Worm (Caenorhabditis elegans) whole organism, late embryonic: ENCODE results near the gene C15H11.10.
A peak's percentile ranks its signal among the peaks of the same experiment; 100 is the strongest.

Experiments used
- C08G9.2 ChIP-seq: sonication (generic microtip); optimal IDR thresholded peaks from 2 replicates; lab custom pipeline; 2016; ENCODE audit warnings: mild to moderate bottlenecking, missing genetic modification characterization, moderate library complexity, missing compliant biosample characterization
- C38D4.7 ChIP-seq: fragments of 200-800 bp; sonication (Bioruptor generic); optimal IDR thresholded peaks from 2 replicates; lab custom pipeline; 2018; ENCODE audit warnings: mild to moderate bottlenecking, missing genetic modification characterization, moderate library complexity, missing compliant biosample characterization
- Y22D7AL.16 ChIP-seq: sonication (generic microtip); optimal IDR thresholded peaks from 2 replicates; lab custom pipeline; 2016; ENCODE audit warnings: missing genetic modification characterization, missing compliant biosample characterization
- ahr-1 ChIP-seq: sonication (generic microtip); optimal IDR thresholded peaks from 2 replicates; lab custom pipeline; 2016; ENCODE audit warnings: missing genetic modification characterization, missing compliant biosample characterization
- ama-1 ChIP-seq: fragments of 150-350 bp; optimal IDR thresholded peaks from 2 replicates; lab custom pipeline; 2014
- ceh-18 ChIP-seq: sonication (generic microtip); optimal IDR thresholded peaks from 2 replicates; lab custom pipeline; 2016; ENCODE audit warnings: missing genetic modification characterization, missing compliant biosample characterization
- ceh-19 ChIP-seq: fragments of 200-800 bp; sonication (Bioruptor generic); optimal IDR thresholded peaks from 2 replicates; lab custom pipeline; 2018; ENCODE audit warnings: mild to moderate bottlenecking, missing genetic modification characterization, missing compliant biosample characterization
- ceh-2 ChIP-seq: sonication (generic microtip); optimal IDR thresholded peaks from 2 replicates; lab custom pipeline; 2016; ENCODE audit warnings: missing genotype, missing genetic modification characterization, missing compliant biosample characterization
- ceh-30 ChIP-seq: fragments of 150-350 bp; optimal IDR thresholded peaks from 2 replicates; lab custom pipeline; 2014; ENCODE audit warnings: missing biosample characterization, missing genetic modification characterization
- ceh-31 ChIP-seq: sonication (generic microtip); optimal IDR thresholded peaks from 2 replicates; lab custom pipeline; 2016; ENCODE audit warnings: missing genetic modification characterization, missing compliant biosample characterization
- ceh-34 ChIP-seq: sonication (generic microtip); optimal IDR thresholded peaks from 2 replicates; lab custom pipeline; 2016; ENCODE audit warnings: mild to moderate bottlenecking, missing genetic modification characterization, missing compliant biosample characterization
- ceh-45 ChIP-seq: fragments of 200-800 bp; sonication (Bioruptor generic); IDR thresholded peaks from 2 replicates; pipeline ENCODE4 v1.3.6; 2022; ENCODE audit warnings: missing genetic modification reagents, missing genetic modification characterization, missing compliant biosample characterization
- ceh-48 ChIP-seq: sonication (generic microtip); optimal IDR thresholded peaks from 2 replicates; lab custom pipeline; 2016; ENCODE audit warnings: missing genetic modification characterization, inconsistent platforms, missing compliant biosample characterization
- ceh-6 ChIP-seq: fragments of 200-800 bp; sonication (Bioruptor generic); optimal IDR thresholded peaks from 2 replicates; lab custom pipeline; 2018; ENCODE audit warnings: mild to moderate bottlenecking, missing genetic modification characterization, missing compliant biosample characterization
- ceh-9 ChIP-seq: sonication (generic microtip); optimal IDR thresholded peaks from 2 replicates; lab custom pipeline; 2016; ENCODE audit warnings: mild to moderate bottlenecking, missing genetic modification characterization, inconsistent platforms, missing compliant biosample characterization
- dve-1 ChIP-seq: sonication (generic microtip); optimal IDR thresholded peaks from 2 replicates; lab custom pipeline; 2017; ENCODE audit warnings: antibody characterized with exemption, mild to moderate bottlenecking, missing genetic modification characterization, missing compliant biosample characterization
- elt-4 ChIP-seq: sonication (generic microtip); optimal IDR thresholded peaks from 2 replicates; lab custom pipeline; 2016; ENCODE audit warnings: missing genetic modification characterization, missing compliant biosample characterization
- eyg-1 ChIP-seq: sonication (generic microtip); optimal IDR thresholded peaks from 2 replicates; lab custom pipeline; 2016; ENCODE audit warnings: missing genotype, missing genetic modification characterization, missing compliant biosample characterization
- hlh-6 ChIP-seq: sonication (generic microtip); optimal IDR thresholded peaks from 2 replicates; lab custom pipeline; 2016; ENCODE audit warnings: missing genotype, missing genetic modification characterization, missing compliant biosample characterization
- hlh-8 ChIP-seq: sonication (generic microtip); optimal IDR thresholded peaks from 2 replicates; lab custom pipeline; 2016; ENCODE audit warnings: missing genotype, missing genetic modification characterization, missing compliant biosample characterization
- lin-11 ChIP-seq: fragments of 200-800 bp; sonication (Bioruptor generic); optimal IDR thresholded peaks from 2 replicates; lab custom pipeline; 2018; ENCODE audit warnings: mild to moderate bottlenecking, missing genetic modification characterization, missing compliant biosample characterization
- nfya-1 ChIP-seq: sonication (generic microtip); optimal IDR thresholded peaks from 2 replicates; lab custom pipeline; 2017; ENCODE audit warnings: missing genetic modification characterization, mild to moderate bottlenecking, missing compliant biosample characterization, antibody characterized with exemption, moderate library complexity
- nhr-232 ChIP-seq: sonication (generic microtip); optimal IDR thresholded peaks from 2 replicates; lab custom pipeline; 2016; ENCODE audit warnings: missing genetic modification characterization, missing compliant biosample characterization
- pax-1 ChIP-seq: fragments of 150-350 bp; optimal IDR thresholded peaks from 2 replicates; lab custom pipeline; 2014; ENCODE audit warnings: missing biosample characterization, missing genetic modification characterization
- pqm-1 ChIP-seq: sonication (generic microtip); optimal IDR thresholded peaks from 2 replicates; lab custom pipeline; 2016; ENCODE audit warnings: missing genetic modification characterization, missing compliant biosample characterization
- pros-1 ChIP-seq: fragments of 150-350 bp; optimal IDR thresholded peaks from 2 replicates; lab custom pipeline; 2014; ENCODE audit warnings: missing biosample characterization, missing genetic modification reagents, missing genetic modification characterization
- rnt-1 ChIP-seq: sonication (generic microtip); optimal IDR thresholded peaks from 2 replicates; lab custom pipeline; 2016; ENCODE audit warnings: missing genetic modification characterization, missing compliant biosample characterization
- sdc-2 ChIP-seq: sonication (generic microtip); optimal IDR thresholded peaks from 2 replicates; lab custom pipeline; 2016; ENCODE audit warnings: missing genotype, missing genetic modification characterization, missing compliant biosample characterization
- sox-4 ChIP-seq: sonication (generic microtip); optimal IDR thresholded peaks from 2 replicates; lab custom pipeline; 2017; ENCODE audit warnings: mild to moderate bottlenecking, missing genetic modification characterization, inconsistent platforms, missing compliant biosample characterization
- tbx-2 ChIP-seq: sonication (generic microtip); optimal IDR thresholded peaks from 2 replicates; lab custom pipeline; 2016; ENCODE audit warnings: missing genetic modification characterization, missing compliant biosample characterization
- ttx-3 ChIP-seq: sonication (generic microtip); optimal IDR thresholded peaks from 2 replicates; lab custom pipeline; 2016; ENCODE audit warnings: missing genetic modification reagents, missing genetic modification characterization, missing compliant biosample characterization
- unc-3 ChIP-seq, 2 experiments: fragments of 200-800 bp in 1 of 2; sonication (Bioruptor generic) in 1 of 2; sonication (generic microtip) in 1 of 2; conservative IDR thresholded peaks in 1 of 2; optimal IDR thresholded peaks in 1 of 2; 2 replicates each; pipeline versions ENCODE4 v1.3.6 to Lab custom; 2016 to 2022; ENCODE audit warnings: missing compliant biosample characterization in 2 of 2, missing genetic modification characterization in 2 of 2, missing genetic modification reagents in 1 of 2
- unc-42 ChIP-seq: sonication (generic microtip); optimal IDR thresholded peaks from 2 replicates; lab custom pipeline; 2016; ENCODE audit warnings: missing genotype, missing genetic modification characterization, missing compliant biosample characterization
- unc-86 ChIP-seq: sonication (generic microtip); optimal IDR thresholded peaks from 2 replicates; lab custom pipeline; 2016; ENCODE audit warnings: missing genetic modification characterization, missing compliant biosample characterization
- ztf-16 ChIP-seq: sonication (generic microtip); optimal IDR thresholded peaks from 2 replicates; lab custom pipeline; 2017; ENCODE audit warnings: missing genetic modification characterization, missing compliant biosample characterization

Gene C15H11.10

ce11 chrV:14350949-14351348 is 41.0 kb upstream of the C15H11.10 start (continued):
- TF ChIP-seq hlh-6 (tag; lab: Kevin White, UChicago) = peak; percentile 41
- peak; percentile 43 for TF ChIP-seq ceh-34 (tag; lab: Kevin White, UChicago)
- peak; percentile 11 for TF ChIP-seq hlh-8 (tag; lab: Kevin White, UChicago)
- TF ChIP-seq ceh-19 (GFP tag; lab: Kevin White, UChicago) = no peak
- peak; percentile 3 for TF ChIP-seq sdc-2 (tag; lab: Kevin White, UChicago)
- TF ChIP-seq ceh-31 (tag; lab: Kevin White, UChicago) = peak; percentile 78
- peak; percentile 7 for TF ChIP-seq ceh-2 (tag; lab: Kevin White, UChicago)

- TF ChIP-seq Y22D7AL.16 (tag; lab: Kevin White, UChicago) (no peak), ceh-31 (tag; lab: Kevin White, UChicago) (no peak), pros-1 (tag; lab: Kevin White, UChicago) (no peak), ztf-16 (tag; lab: Kevin White, UChicago) (no peak)
Observed at ce11 chrV:14351629-14352028, 40.3 kb upstream of the C15H11.10 start, which contains the start of gene vha-13. TSS of gene vha-13 (plus strand) at chrV:14351709.

ce11 chrV:14352032-14352431 is 39.9 kb upstream of the C15H11.10 start:
- no peak for TF ChIP-seq ttx-3 (tag; lab: Kevin White, UChicago)
- TF ChIP-seq eyg-1 = no peak
- TF ChIP-seq tbx-2 (tag; lab: Kevin White, UChicago) = no peak
- TF ChIP-seq ama-1 (lab: Kevin White, UChicago) = no peak
- TF ChIP-seq ceh-48 (tag; lab: Kevin White, UChicago) = no peak
- TF ChIP-seq ahr-1 (tag; lab: Kevin White, UChicago) = no peak
- no peak for TF ChIP-seq rnt-1 (tag; lab: Kevin White, UChicago)
- no peak for TF ChIP-seq ceh-2 (tag; lab: Kevin White, UChicago)
- TF ChIP-seq pros-1 (tag; lab: Kevin White, UChicago) = no peak
- no peak for TF ChIP-seq nhr-232 (tag; lab: Kevin White, UChicago)
- no peak for TF ChIP-seq C38D4.7 (GFP tag; lab: Kevin White, UChicago)

- TF ChIP-seq ama-1 (lab: Kevin White, UChicago) (peak; percentile 52), ceh-48 (tag; lab: Kevin White, UChicago) (no peak), sdc-2 (tag; lab: Kevin White, UChicago) (no peak)
Observed at ce11 chrV:14354258-14354877, 37.6 kb upstream of the C15H11.10 start, which contains the start of gene Y49A3A.3. TSS of gene Y49A3A.3 (plus strand) at chrV:14354410.

DNA sequence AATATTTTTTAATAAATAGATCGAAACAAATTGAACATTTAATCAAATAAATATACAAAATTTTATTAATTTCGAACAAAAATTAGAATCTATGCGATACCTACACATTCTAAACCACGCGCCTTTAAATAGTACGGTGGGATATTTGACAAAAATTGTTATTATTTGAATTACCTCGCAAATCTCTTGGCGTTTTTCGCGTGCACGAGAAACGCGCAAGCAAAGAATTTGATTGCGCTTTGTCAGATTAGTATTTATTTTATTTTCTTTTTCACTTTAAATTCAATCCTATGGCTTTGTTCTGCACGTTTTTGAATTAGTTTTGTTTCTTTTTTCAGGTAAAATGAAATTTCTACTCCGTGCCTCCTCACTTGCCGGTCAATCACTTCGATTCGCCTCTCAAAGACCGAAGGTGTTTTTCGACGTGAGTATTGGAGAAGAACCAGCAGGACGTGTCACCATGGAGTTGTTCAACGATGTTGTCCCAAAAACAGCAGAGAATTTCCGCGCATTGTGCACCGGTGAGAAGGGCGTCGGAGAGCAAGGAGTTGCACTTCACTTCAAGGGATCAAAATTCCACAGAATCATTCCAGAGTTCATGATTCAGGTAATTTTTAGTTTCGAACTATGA is 36.1 kb upstream of the C15H11.10 start, which contains the start of gene cyn-1:
TSS of gene cyn-1 (plus strand) at position 339 of the 631 bp plus-strand sequence.
- TF ChIP-seq dve-1 (tag; lab: Kevin White, UChicago) = peak; percentile 10
- peak; percentile 81 for TF ChIP-seq nfya-1 (tag; lab: Kevin White, UChicago)
- TF ChIP-seq ceh-31 (tag; lab: Kevin White, UChicago) = peak; percentile 52
- no peak for TF ChIP-seq pax-1 (tag; lab: Kevin White, UChicago)
- TF ChIP-seq tbx-2 (tag; lab: Kevin White, UChicago) = peak; percentile 25
- peak; percentile 33 for TF ChIP-seq ceh-18
- no peak for TF ChIP-seq elt-4
- peak; percentile 51 for TF ChIP-seq unc-42 (tag; lab: Kevin White, UChicago)
- peak; percentile 28 for TF ChIP-seq ceh-48 (tag; lab: Kevin White, UChicago)
- TF ChIP-seq ceh-34 (tag; lab: Kevin White, UChicago) = peak; percentile 35

DNA sequence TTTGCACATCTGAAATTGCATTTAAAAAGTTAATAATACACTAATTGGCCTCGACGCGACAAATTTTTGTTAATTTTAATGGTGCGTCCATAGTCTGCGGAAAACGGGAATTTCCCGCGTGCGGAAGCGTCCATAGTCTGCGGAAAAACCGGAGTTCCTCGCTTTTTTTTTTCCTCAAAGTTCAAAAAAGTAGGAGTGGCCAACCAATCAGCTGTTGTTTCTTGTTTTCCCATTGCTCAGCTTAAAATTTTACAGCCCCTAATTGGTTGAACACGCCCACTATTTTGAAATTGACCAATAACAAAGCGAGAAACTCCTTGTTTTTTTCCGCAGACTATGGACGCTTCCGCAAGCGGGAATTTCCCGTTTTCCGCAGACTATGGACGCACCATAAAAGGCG is 34.6 kb upstream of the C15H11.10 start:
- TF ChIP-seq nfya-1 (tag; lab: Kevin White, UChicago) = peak; percentile 65

DNA sequence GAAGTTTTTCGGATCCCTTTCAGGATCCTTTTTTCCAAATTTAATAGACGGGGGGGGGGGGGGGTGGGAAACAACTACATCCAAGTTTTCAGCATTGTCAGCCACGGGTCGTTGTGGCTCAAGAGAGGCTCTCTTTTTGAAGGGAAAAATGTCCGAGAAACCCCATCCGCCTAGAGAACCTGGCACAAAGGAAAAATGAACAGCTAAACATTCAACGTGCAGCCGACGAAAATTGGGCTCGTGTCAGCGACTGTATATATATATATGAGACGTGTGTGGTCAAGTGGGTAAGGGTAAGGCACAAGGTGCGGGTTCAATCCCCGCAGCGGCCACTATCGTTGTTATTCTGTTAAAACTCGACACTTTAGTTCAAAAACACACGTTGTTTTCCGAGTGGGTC is 33.4 kb upstream of the C15H11.10 start, which contains the start of gene Y49A3A.4:
TSS of gene Y49A3A.4 (minus strand) at position 314 of the 400 bp plus-strand sequence.
- TF ChIP-seq unc-3 (GFP tag; conservative IDR thresholded peaks at IDR 0.05; lab: Robert Waterston, UW) (no peak), unc-3 (tag; optimal IDR thresholded peaks at IDR 0.05; lab: Kevin White, UChicago) (no peak), pqm-1 (tag; lab: Kevin White, UChicago) (no peak), C08G9.2 (tag; lab: Kevin White, UChicago) (no peak), sox-4 (tag; lab: Kevin White, UChicago) (no peak), ceh-45 (no peak), ceh-9 (tag; lab: Kevin White, UChicago) (no peak), pros-1 (tag; lab: Kevin White, UChicago) (no peak), Y22D7AL.16 (tag; lab: Kevin White, UChicago) (no peak), lin-11 (no peak), ceh-6 (no peak), ceh-30 (no peak), unc-86 (no peak), pax-1 (tag; lab: Kevin White, UChicago) (no peak), C38D4.7 (GFP tag; lab: Kevin White, UChicago) (no peak)
